Worm (Caenorhabditis elegans): ENCODE data around the gene F53A3.1.

F53A3.1 gene

DNA sequence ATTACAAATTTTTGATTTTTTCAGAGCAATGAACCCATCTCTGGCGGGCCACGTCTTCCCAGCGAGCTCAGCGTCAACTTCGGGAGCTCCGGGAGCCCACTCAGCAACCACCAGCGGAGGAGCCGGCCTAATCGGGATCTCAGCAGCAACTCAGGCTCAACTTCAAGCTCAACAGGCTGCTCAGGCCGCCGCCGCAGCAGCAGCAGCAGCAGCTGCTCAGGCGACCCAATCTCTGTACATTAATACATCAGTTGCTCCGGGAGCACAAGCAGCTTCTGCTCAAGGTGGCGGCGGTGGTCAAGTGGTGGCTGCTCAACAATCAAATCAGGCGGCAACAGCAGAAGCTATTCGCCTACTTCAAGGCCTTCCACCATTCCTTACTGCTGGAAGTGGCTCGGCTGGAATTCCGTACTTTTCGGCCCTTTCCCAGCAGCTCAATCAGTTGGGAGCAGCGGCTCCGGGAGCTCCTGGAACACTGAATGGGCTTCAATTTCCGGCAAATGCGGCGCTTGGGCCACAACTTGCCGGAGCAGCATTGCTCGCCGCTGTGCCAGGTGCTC, 12.6 kb downstream of the F53A3.1 start:
- TF ChIP-seq F57C9.4 (tag; optimal IDR thresholded peaks at IDR 0.05) = no peak
- TF ChIP-seq lin-54 (GFP tag; optimal IDR thresholded peaks at IDR 0.05) = no peak
- peak; percentile 91 for TF ChIP-seq egrh-3 (GFP tag; IDR thresholded peaks at IDR 0.05)
- no peak for TF ChIP-seq tbx-9 (tag; optimal IDR thresholded peaks at IDR 0.05; ENCODE audit: borderline replicate concordance)
- TF ChIP-seq zfh-2 (GFP tag; conservative IDR thresholded peaks at IDR 0.05) = peak; percentile 89
- TF ChIP-seq T26A5.8 (tag; optimal IDR thresholded peaks at IDR 0.05) = no peak
- TF ChIP-seq mes-4 (tag; optimal IDR thresholded peaks at IDR 0.05) = no peak
- no peak for TF ChIP-seq K11D2.4 (GFP tag; IDR thresholded peaks at IDR 0.05)
- no peak for TF ChIP-seq somi-1 (GFP tag; optimal IDR thresholded peaks at IDR 0.05)
- no peak for TF ChIP-seq unc-130 (GFP tag; optimal IDR thresholded peaks at IDR 0.05)
- TF ChIP-seq K12H6.12 (tag; optimal IDR thresholded peaks at IDR 0.05) = no peak
- no peak for TF ChIP-seq ztf-18 (tag; optimal IDR thresholded peaks at IDR 0.05)
- no peak for TF ChIP-seq F22D6.2 (tag; optimal IDR thresholded peaks at IDR 0.05)

DNA sequence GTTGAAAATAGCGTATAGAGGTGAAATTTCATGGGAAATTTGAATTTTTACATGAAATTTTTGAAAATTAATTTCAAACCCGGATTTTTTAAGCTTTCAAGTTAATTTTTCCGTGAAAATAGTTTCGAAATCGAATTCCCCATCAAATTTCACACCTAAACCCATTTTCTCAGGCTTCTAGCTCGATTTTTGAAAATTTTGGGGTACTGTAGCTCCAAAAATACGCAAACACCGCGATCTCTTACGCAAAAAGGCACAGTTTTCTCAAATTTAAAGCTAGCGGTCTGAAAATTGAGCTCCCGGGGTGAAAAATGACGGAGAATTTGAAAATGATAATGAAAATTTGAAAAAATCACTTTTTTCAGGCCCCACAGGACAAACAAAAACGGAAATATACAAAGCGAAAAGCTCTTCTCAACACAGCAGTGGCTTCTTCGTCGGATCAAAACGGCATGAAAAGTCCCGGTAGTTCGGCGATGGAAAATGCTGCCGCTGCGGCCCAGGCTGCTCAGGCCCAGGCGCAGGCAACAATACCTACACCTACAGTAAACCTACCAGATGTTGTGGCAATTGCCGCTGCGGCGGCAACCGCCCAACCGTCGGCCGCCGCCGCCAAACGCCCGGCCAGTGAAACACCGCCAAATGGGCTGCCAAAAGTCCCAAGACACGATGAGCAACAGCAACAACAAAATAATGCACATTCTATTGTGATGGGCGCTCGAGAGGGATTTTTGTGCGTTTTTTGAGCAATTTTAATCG, 14.5 kb downstream of the F53A3.1 start:
- TF ChIP-seq tlf-1 (GFP tag; optimal IDR thresholded peaks at IDR 0.05) = no peak
- TF ChIP-seq zfh-2 (GFP tag; conservative IDR thresholded peaks at IDR 0.05) = peak; percentile 77
- TF ChIP-seq lin-35 (GFP tag; optimal IDR thresholded peaks at IDR 0.05) = no peak
- peak; percentile 7; the same call in 1 of the 2 replicates for TF ChIP-seq egrh-3 (GFP tag; IDR thresholded peaks at IDR 0.05)
- 0 out of 2 replicates have a peak, but pooled peaks have one; percentile 43 for TF ChIP-seq nfyb-1 (GFP tag; IDR thresholded peaks at IDR 0.05)
- no peak for TF ChIP-seq mxl-1 (tag; optimal IDR thresholded peaks at IDR 0.05)

ce11 chrIII:1927230-1927629, 16.2 kb downstream of the F53A3.1 start:
- TF ChIP-seq dox-1 (GFP tag; IDR thresholded peaks at IDR 0.05) (no peak), lin-35 (GFP tag; optimal IDR thresholded peaks at IDR 0.05) (no peak), B0336.3 (GFP tag; IDR thresholded peaks at IDR 0.05) (no peak), lin-26 (GFP tag; IDR thresholded peaks at IDR 0.05) (no peak), F10E7.11 (tag; optimal IDR thresholded peaks at IDR 0.05) (no peak), mes-4 (tag; optimal IDR thresholded peaks at IDR 0.05) (no peak), nfya-1 (tag; optimal IDR thresholded peaks at IDR 0.05; ENCODE audit: borderline replicate concordance, insufficient read depth) (no peak), lin-54 (GFP tag; optimal IDR thresholded peaks at IDR 0.05) (no peak), snpc-1.1 (tag; optimal IDR thresholded peaks at IDR 0.05; ENCODE audit: insufficient read depth) (no peak), let-607 (tag; optimal IDR thresholded peaks at IDR 0.05) (no peak), lag-1 (GFP tag; IDR thresholded peaks at IDR 0.05) (no peak), ekl-4 (GFP tag; IDR thresholded peaks at IDR 0.05) (no peak), ztf-18 (tag; optimal IDR thresholded peaks at IDR 0.05) (no peak), T07F8.4 (tag; optimal IDR thresholded peaks at IDR 0.05) (no peak), hmg-20 (GFP tag; IDR thresholded peaks at IDR 0.05) (no peak), lsy-27 (tag; optimal IDR thresholded peaks at IDR 0.05; ENCODE audit: borderline replicate concordance, insufficient read depth) (no peak)

ce11 chrIII:1926456-1926855, 17.0 kb downstream of the F53A3.1 start:
- TF ChIP-seq nhr-80 (tag; optimal IDR thresholded peaks at IDR 0.05) (peak; percentile 88), unc-62 (GFP tag; optimal IDR thresholded peaks at IDR 0.05) (no peak), ceh-40 (GFP tag; IDR thresholded peaks at IDR 0.05) (no peak), atf-7 (tag; optimal IDR thresholded peaks at IDR 0.05) (peak; percentile 86), ceh-91 (GFP tag; IDR thresholded peaks at IDR 0.05) (no peak), athp-1 (tag; optimal IDR thresholded peaks at IDR 0.05) (peak; percentile 30), B0019.2 (GFP tag; conservative IDR thresholded peaks at IDR 0.05) (no peak), tbx-9 (tag; optimal IDR thresholded peaks at IDR 0.05; ENCODE audit: borderline replicate concordance) (no peak), tbp1 (GFP tag; optimal IDR thresholded peaks at IDR 0.05) (peak; percentile 51), cebp-1 (GFP tag; IDR thresholded peaks at IDR 0.05) (no peak), cebp-1 (tag; optimal IDR thresholded peaks at IDR 0.05) (peak; percentile 82), ztf-22 (GFP tag; optimal IDR thresholded peaks at IDR 0.05) (peak; percentile 89), nfya-1 (tag; optimal IDR thresholded peaks at IDR 0.05; ENCODE audit: borderline replicate concordance, insufficient read depth) (no peak), efl-1 (GFP tag; optimal IDR thresholded peaks at IDR 0.05) (no peak), cebp-2 (GFP tag; IDR thresholded peaks at IDR 0.05) (no peak), lin-26 (GFP tag; IDR thresholded peaks at IDR 0.05) (peak; percentile 82)
